Fruit fly (Drosophila melanogaster): ENCODE results near the gene CG32576.

dm6 chrX:16285186-16285585 is 3.1 kb downstream of the CG32576 start:
- TF ChIP-seq CG8478 (optimal IDR thresholded peaks at IDR 0.05) = no peak
- TF ChIP-seq CTCF (optimal IDR thresholded peaks at IDR 0.05) = no peak

Measured in S2 (cell line).